Worm (Caenorhabditis elegans) whole organism, L4/young adult: ENCODE results near the gene F07F6.2.

Experiments used
- W03F9.2 ChIP-seq: fragments of 150-350 bp; optimal IDR thresholded peaks from 2 replicates; lab custom pipeline; 2014; ENCODE audit warnings: missing biosample characterization, missing genetic modification characterization
- dao-5 ChIP-seq: sonication (generic microtip); optimal IDR thresholded peaks from 2 replicates; lab custom pipeline; 2016; ENCODE audit warnings: missing genotype, missing genetic modification characterization, moderate library complexity, missing compliant biosample characterization
- him-1 ChIP-seq: sonication (generic microtip); optimal IDR thresholded peaks from 2 replicates; lab custom pipeline; 2016; ENCODE audit warnings: missing genotype, missing genetic modification reagents, missing genetic modification characterization, missing compliant biosample characterization

ce11 chrII:5408924-5409323 is 21.1 kb upstream of the F07F6.2 start, which contains the start of the genes EEED8.12 and EEED8.4:
- TF ChIP-seq dao-5 (tag; lab: Kevin White, UChicago) (no peak), W03F9.2 (tag; lab: Kevin White, UChicago) (no peak), him-1 (tag; lab: Kevin White, UChicago) (no peak)
